Fruit fly (Drosophila melanogaster): Measurements from ENCODE around the gene UQCR-Q.

UQCR-Q gene

dm6 chr3L:17444569-17444968 lies 30.0 kb upstream of the UQCR-Q start:
- TF ChIP-seq Dll (optimal IDR thresholded peaks at IDR 0.05), result no peak
- TF ChIP-seq usp (GFP tag; optimal IDR thresholded peaks at IDR 0.05), result no peak
- TF ChIP-seq pan (optimal IDR thresholded peaks at IDR 0.05), result no peak
- no peak for TF ChIP-seq CG8478 (optimal IDR thresholded peaks at IDR 0.05)
- no peak for TF ChIP-seq EcR (GFP tag; optimal IDR thresholded peaks at IDR 0.05)
- TF ChIP-seq psq (optimal IDR thresholded peaks at IDR 0.05), result no peak

dm6 chr3L:17445629-17446431 lies 28.7 kb upstream of the UQCR-Q start:
- TF ChIP-seq EcR (GFP tag; optimal IDR thresholded peaks at IDR 0.05) (no peak), usp (GFP tag; optimal IDR thresholded peaks at IDR 0.05) (no peak), pan (optimal IDR thresholded peaks at IDR 0.05) (no peak), psq (optimal IDR thresholded peaks at IDR 0.05) (no peak), Dll (optimal IDR thresholded peaks at IDR 0.05) (no peak), CG8478 (optimal IDR thresholded peaks at IDR 0.05) (no peak)

dm6 chr3L:17447881-17448280 lies 26.7 kb upstream of the UQCR-Q start:
- TF ChIP-seq Dll (optimal IDR thresholded peaks at IDR 0.05) (no peak), psq (optimal IDR thresholded peaks at IDR 0.05) (no peak), EcR (GFP tag; optimal IDR thresholded peaks at IDR 0.05) (no peak), pan (optimal IDR thresholded peaks at IDR 0.05) (no peak), CG8478 (optimal IDR thresholded peaks at IDR 0.05) (no peak), usp (GFP tag; optimal IDR thresholded peaks at IDR 0.05) (no peak)

- TF ChIP-seq CG8478 (optimal IDR thresholded peaks at IDR 0.05), result no peak
- TF ChIP-seq pan (optimal IDR thresholded peaks at IDR 0.05), result no peak
- TF ChIP-seq EcR (GFP tag; optimal IDR thresholded peaks at IDR 0.05), result no peak
- no peak for TF ChIP-seq psq (optimal IDR thresholded peaks at IDR 0.05)
- no peak for TF ChIP-seq usp (GFP tag; optimal IDR thresholded peaks at IDR 0.05)
- TF ChIP-seq Dll (optimal IDR thresholded peaks at IDR 0.05), result no peak
Measured at dm6 chr3L:17457695-17458242, 16.8 kb upstream of the UQCR-Q start.

- no peak for TF ChIP-seq Dll (optimal IDR thresholded peaks at IDR 0.05)
- TF ChIP-seq CG8478 (optimal IDR thresholded peaks at IDR 0.05), result no peak
- no peak for TF ChIP-seq pan (optimal IDR thresholded peaks at IDR 0.05)
- TF ChIP-seq psq (optimal IDR thresholded peaks at IDR 0.05), result no peak
- TF ChIP-seq usp (GFP tag; optimal IDR thresholded peaks at IDR 0.05), result no peak
- TF ChIP-seq EcR (GFP tag; optimal IDR thresholded peaks at IDR 0.05), result no peak
Measured at dm6 chr3L:17458856-17459518, 15.6 kb upstream of the UQCR-Q start.

- TF ChIP-seq pan (optimal IDR thresholded peaks at IDR 0.05), result no peak
Measured at dm6 chr3L:17461369-17462012, 13.1 kb upstream of the UQCR-Q start.

dm6 chr3L:17462474-17462873 lies 12.1 kb upstream of the UQCR-Q start:
- TF ChIP-seq Dll (optimal IDR thresholded peaks at IDR 0.05) (no peak), CG8478 (optimal IDR thresholded peaks at IDR 0.05) (no peak), psq (optimal IDR thresholded peaks at IDR 0.05) (no peak), EcR (GFP tag; optimal IDR thresholded peaks at IDR 0.05) (no peak), pan (optimal IDR thresholded peaks at IDR 0.05) (no peak), usp (GFP tag; optimal IDR thresholded peaks at IDR 0.05) (no peak)

dm6 chr3L:17465804-17466203 lies 8.8 kb upstream of the UQCR-Q start, which contains the start of gene QIL1:
TSS of gene QIL1 (plus strand) at chr3L:17465945.
- TF ChIP-seq psq (optimal IDR thresholded peaks at IDR 0.05) (no peak), CG8478 (optimal IDR thresholded peaks at IDR 0.05) (no peak), usp (GFP tag; optimal IDR thresholded peaks at IDR 0.05) (no peak), EcR (GFP tag; optimal IDR thresholded peaks at IDR 0.05) (no peak), Dll (optimal IDR thresholded peaks at IDR 0.05) (no peak), pan (optimal IDR thresholded peaks at IDR 0.05) (no peak)

- TF ChIP-seq psq (optimal IDR thresholded peaks at IDR 0.05), result no peak
- TF ChIP-seq usp (GFP tag; optimal IDR thresholded peaks at IDR 0.05), result no peak
- TF ChIP-seq Dll (optimal IDR thresholded peaks at IDR 0.05), result no peak
- no peak for TF ChIP-seq EcR (GFP tag; optimal IDR thresholded peaks at IDR 0.05)
- no peak for TF ChIP-seq CG8478 (optimal IDR thresholded peaks at IDR 0.05)
- TF ChIP-seq pan (optimal IDR thresholded peaks at IDR 0.05), result no peak
Measured at dm6 chr3L:17470110-17470509, 4.5 kb upstream of the UQCR-Q start, which contains the start of gene SecCl. TSS of gene SecCl (plus strand) at chr3L:17470127.

- TF ChIP-seq EcR (GFP tag; optimal IDR thresholded peaks at IDR 0.05), result no peak
- TF ChIP-seq psq (optimal IDR thresholded peaks at IDR 0.05), result no peak
- TF ChIP-seq CG8478 (optimal IDR thresholded peaks at IDR 0.05), result no peak
- TF ChIP-seq pan (optimal IDR thresholded peaks at IDR 0.05), result no peak
Measured at dm6 chr3L:17473889-17474288, 672 bp upstream of the UQCR-Q start.

- no peak for TF ChIP-seq pan (optimal IDR thresholded peaks at IDR 0.05)
Measured at dm6 chr3L:17475979-17476393, 1.4 kb downstream of the UQCR-Q start, which contains the start of gene CG34250. TSS of gene CG34250 (plus strand) at chr3L:17476222.

- TF ChIP-seq CG8478 (optimal IDR thresholded peaks at IDR 0.05) (no peak), psq (optimal IDR thresholded peaks at IDR 0.05) (no peak), usp (GFP tag; optimal IDR thresholded peaks at IDR 0.05) (no peak), Dll (optimal IDR thresholded peaks at IDR 0.05) (no peak), pan (optimal IDR thresholded peaks at IDR 0.05) (no peak), EcR (GFP tag; optimal IDR thresholded peaks at IDR 0.05) (no peak)
Measured at dm6 chr3L:17476496-17476895, 1.9 kb downstream of the UQCR-Q start.
